Worm (Caenorhabditis elegans) whole organism, L4/young adult: Measurements from ENCODE around the gene C27H5.12.

Source experiments
- dao-5 ChIP-seq: sonication (generic microtip); optimal IDR thresholded peaks from 2 replicates; lab custom pipeline; 2016; ENCODE audit warnings: missing genotype, missing genetic modification characterization, moderate library complexity, missing compliant biosample characterization
- him-1 ChIP-seq: sonication (generic microtip); optimal IDR thresholded peaks from 2 replicates; lab custom pipeline; 2016; ENCODE audit warnings: missing genotype, missing genetic modification reagents, missing genetic modification characterization, missing compliant biosample characterization

DNA sequence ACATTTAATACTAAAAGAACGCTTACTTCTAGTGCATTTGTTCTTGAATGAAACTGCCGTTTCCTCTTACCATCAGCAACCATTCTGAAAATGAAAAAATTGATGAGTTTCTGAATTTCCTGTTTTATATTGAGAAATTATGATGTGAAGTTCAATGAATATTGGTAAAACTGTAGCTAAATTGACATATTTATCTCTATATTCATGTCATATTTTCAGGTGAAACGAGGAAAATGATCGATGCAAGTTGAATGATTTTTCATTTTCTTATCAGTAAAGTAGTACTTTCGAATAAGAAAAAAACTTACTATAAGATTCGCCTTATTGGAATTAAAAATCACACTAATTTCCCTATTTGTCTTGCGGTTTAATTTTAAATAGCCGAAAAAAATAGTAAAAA lies 48.8 kb upstream of the C27H5.12 start, which contains the start of gene E04F6.15:
- TF ChIP-seq him-1 (tag; lab: Kevin White, UChicago) (no peak), dao-5 (tag; lab: Kevin White, UChicago) (no peak)
